Worm (Caenorhabditis elegans) whole organism, young adult: Measurements from ENCODE around the gene Y54G9A.5.
A peak's percentile ranks its signal among the peaks of the same experiment; 100 is the strongest.

Source experiments
- B0261.1 ChIP-seq: sonication (generic microtip); optimal IDR thresholded peaks from 2 replicates; lab custom pipeline; 2016; ENCODE audit warnings: mild to moderate bottlenecking, missing genetic modification characterization, moderate library complexity, missing compliant biosample characterization
- B0336.3 ChIP-seq: fragments of 200-800 bp; sonication (Bioruptor generic); IDR thresholded peaks from 2 replicates; pipeline ENCODE4 v1.3.6; 2022; ENCODE audit warnings: missing genetic modification characterization, missing compliant biosample characterization
- F10E7.11 ChIP-seq: sonication (generic microtip); optimal IDR thresholded peaks from 2 replicates; lab custom pipeline; 2017; ENCODE audit warnings: mild to moderate bottlenecking, missing genetic modification characterization, moderate library complexity, missing compliant biosample characterization
- F22D6.2 ChIP-seq: sonication (generic microtip); optimal IDR thresholded peaks from 2 replicates; lab custom pipeline; 2016; ENCODE audit warnings: mild to moderate bottlenecking, missing genetic modification characterization, missing compliant biosample characterization
- F33H1.4 ChIP-seq: fragments of 200-800 bp; sonication (Bioruptor generic); IDR thresholded peaks from 2 replicates; pipeline ENCODE4 v1.3.6; 2022; ENCODE audit warnings: missing genetic modification reagents, missing genetic modification characterization, missing compliant biosample characterization
- F57C9.4 ChIP-seq: sonication (generic microtip); optimal IDR thresholded peaks from 2 replicates; lab custom pipeline; 2017; ENCODE audit warnings: mild to moderate bottlenecking, missing genetic modification characterization, missing compliant biosample characterization
- K11D2.4 ChIP-seq: fragments of 200-800 bp; sonication (Bioruptor generic); IDR thresholded peaks from 2 replicates; pipeline ENCODE4 v1.3.6; 2022; ENCODE audit warnings: missing genetic modification reagents, missing genetic modification characterization, missing compliant biosample characterization
- T26A5.8 ChIP-seq: sonication (generic microtip); optimal IDR thresholded peaks from 2 replicates; lab custom pipeline; 2016; ENCODE audit warnings: missing genetic modification characterization, missing compliant biosample characterization
- Y53F4B.3 ChIP-seq: fragments of 200-800 bp; sonication (Bioruptor generic); IDR thresholded peaks from 2 replicates; pipeline ENCODE4 v1.3.6; 2022; ENCODE audit warnings: missing genetic modification reagents, missing genetic modification characterization, missing compliant biosample characterization
- Y56A3A.18 ChIP-seq: fragments of 200-800 bp; sonication (Bioruptor generic); IDR thresholded peaks from 2 replicates; pipeline ENCODE4 v1.3.6; 2022; ENCODE audit warnings: missing genetic modification reagents, missing genetic modification characterization, missing compliant biosample characterization
- Y79H2A.3 ChIP-seq: fragments of 200-800 bp; sonication (Bioruptor generic); conservative IDR thresholded peaks from 2 replicates; pipeline ENCODE4 v1.3.6; 2022; ENCODE audit warnings: missing genetic modification reagents, missing genetic modification characterization, missing compliant biosample characterization
- ZK185.1 ChIP-seq: sonication (generic microtip); optimal IDR thresholded peaks from 2 replicates; lab custom pipeline; 2016; ENCODE audit warnings: mild to moderate bottlenecking, missing genetic modification characterization, missing compliant biosample characterization; ENCODE audit not compliant: poor library complexity, severe bottlenecking
- attf-3 ChIP-seq: fragments of 200-800 bp; sonication (Bioruptor generic); conservative IDR thresholded peaks from 2 replicates; pipeline ENCODE4 v1.3.6; 2022; ENCODE audit warnings: missing genetic modification reagents, missing genetic modification characterization, missing compliant biosample characterization
- attf-5 ChIP-seq: fragments of 200-800 bp; sonication (Bioruptor generic); optimal IDR thresholded peaks from 2 replicates; lab custom pipeline; 2018; ENCODE audit warnings: mild to moderate bottlenecking, missing genetic modification characterization, missing compliant biosample characterization
- bed-1 ChIP-seq: fragments of 200-800 bp; sonication (Bioruptor generic); IDR thresholded peaks from 2 replicates; pipeline ENCODE4 v1.3.6; 2022; ENCODE audit warnings: missing genetic modification reagents, missing genetic modification characterization, missing compliant biosample characterization
- ceh-27 ChIP-seq: fragments of 200-800 bp; sonication (Bioruptor generic); optimal IDR thresholded peaks from 2 replicates; lab custom pipeline; 2018; ENCODE audit warnings: mild to moderate bottlenecking, missing genetic modification characterization, moderate library complexity, missing compliant biosample characterization
- ceh-58 ChIP-seq: fragments of 200-800 bp; sonication (Bioruptor generic); IDR thresholded peaks from 2 replicates; pipeline ENCODE4 v1.3.6; 2022; ENCODE audit warnings: missing genetic modification characterization, missing compliant biosample characterization
- ceh-79 ChIP-seq: sonication (generic microtip); optimal IDR thresholded peaks from 2 replicates; lab custom pipeline; 2017; ENCODE audit warnings: mild to moderate bottlenecking, missing genetic modification characterization, missing compliant biosample characterization
- chd-7 ChIP-seq: sonication (generic microtip); optimal IDR thresholded peaks from 2 replicates; lab custom pipeline; 2016; ENCODE audit warnings: mild to moderate bottlenecking, missing genetic modification characterization, moderate library complexity, missing compliant biosample characterization
- dpl-1 ChIP-seq: fragments of 150-350 bp; optimal IDR thresholded peaks from 2 replicates; lab custom pipeline; 2014; ENCODE audit warnings: missing biosample characterization, missing genetic modification reagents, missing genetic modification characterization
- efl-1 ChIP-seq: fragments of 150-350 bp; optimal IDR thresholded peaks from 2 replicates; lab custom pipeline; 2014; ENCODE audit warnings: missing biosample characterization, missing genetic modification reagents, missing genetic modification characterization
- egrh-3 ChIP-seq: fragments of 200-800 bp; sonication (Bioruptor generic); IDR thresholded peaks from 2 replicates; pipeline ENCODE4 v1.3.6; 2022; ENCODE audit warnings: missing genetic modification reagents, missing genetic modification characterization, missing compliant biosample characterization
- ekl-4 ChIP-seq: fragments of 200-800 bp; sonication (Bioruptor generic); IDR thresholded peaks from 2 replicates; pipeline ENCODE4 v1.3.6; 2022; ENCODE audit warnings: missing genetic modification reagents, missing genetic modification characterization, missing compliant biosample characterization
- fkh-3 ChIP-seq: sonication (generic microtip); optimal IDR thresholded peaks from 2 replicates; lab custom pipeline; 2016; ENCODE audit warnings: mild to moderate bottlenecking, missing genetic modification characterization, missing compliant biosample characterization
- hlh-12 ChIP-seq: sonication (generic microtip); optimal IDR thresholded peaks from 2 replicates; lab custom pipeline; 2016; ENCODE audit warnings: missing genetic modification characterization, missing compliant biosample characterization
- hmg-1.2 ChIP-seq: fragments of 200-800 bp; sonication (Bioruptor generic); IDR thresholded peaks from 2 replicates; pipeline ENCODE4 v1.3.6; 2022; ENCODE audit warnings: missing genetic modification reagents, missing genetic modification characterization, missing compliant biosample characterization
- hrde-1 ChIP-seq: sonication (generic microtip); optimal IDR thresholded peaks from 2 replicates; lab custom pipeline; 2016; ENCODE audit warnings: missing genetic modification characterization, mild to moderate bottlenecking, missing compliant biosample characterization, moderate library complexity, missing genotype, missing genetic modification reagents, borderline replicate concordance
- hsf-1 ChIP-seq: fragments of 200-800 bp; sonication (Bioruptor generic); IDR thresholded peaks from 2 replicates; pipeline ENCODE4 v1.3.6; 2022; ENCODE audit warnings: missing genetic modification reagents, missing genetic modification characterization, missing compliant biosample characterization
- lag-1 ChIP-seq: fragments of 200-800 bp; sonication (Bioruptor generic); IDR thresholded peaks from 2 replicates; pipeline ENCODE4 v1.3.6; 2022; ENCODE audit warnings: missing genetic modification reagents, missing genetic modification characterization, missing compliant biosample characterization
- lin-54 ChIP-seq: fragments of 200-800 bp; sonication (Bioruptor generic); optimal IDR thresholded peaks from 2 replicates; lab custom pipeline; 2018; ENCODE audit warnings: mild to moderate bottlenecking, missing genetic modification characterization, missing compliant biosample characterization
- madf-10 ChIP-seq: sonication (generic microtip); optimal IDR thresholded peaks from 2 replicates; lab custom pipeline; 2016; ENCODE audit warnings: mild to moderate bottlenecking, missing genetic modification characterization, missing compliant biosample characterization
- madf-8 ChIP-seq: fragments of 200-800 bp; sonication (Bioruptor generic); conservative IDR thresholded peaks from 2 replicates; pipeline ENCODE4 v1.3.6; 2022; ENCODE audit warnings: missing genetic modification reagents, missing genetic modification characterization, missing compliant biosample characterization
- mcd-1 ChIP-seq: fragments of 200-800 bp; sonication (Bioruptor generic); IDR thresholded peaks from 2 replicates; pipeline ENCODE4 v1.3.6; 2022; ENCODE audit warnings: missing genetic modification reagents, missing genetic modification characterization, missing compliant biosample characterization
- nfya-2 ChIP-seq: fragments of 200-800 bp; sonication (Bioruptor generic); IDR thresholded peaks from 2 replicates; pipeline ENCODE4 v1.3.6; 2022; ENCODE audit warnings: missing genetic modification reagents, missing genetic modification characterization, missing compliant biosample characterization
- nfyb-1 ChIP-seq: fragments of 200-800 bp; sonication (Bioruptor generic); IDR thresholded peaks from 2 replicates; pipeline ENCODE4 v1.3.6; 2022; ENCODE audit warnings: missing genetic modification reagents, missing genetic modification characterization, missing compliant biosample characterization
- nhr-179 ChIP-seq: sonication (generic microtip); optimal IDR thresholded peaks from 2 replicates; lab custom pipeline; 2016; ENCODE audit warnings: mild to moderate bottlenecking, missing genetic modification characterization, missing compliant biosample characterization
- nhr-80 ChIP-seq: sonication (generic microtip); optimal IDR thresholded peaks from 2 replicates; lab custom pipeline; 2016; ENCODE audit warnings: missing genetic modification characterization, missing compliant biosample characterization
- pbrm-1 ChIP-seq: fragments of 200-800 bp; sonication (Bioruptor generic); IDR thresholded peaks from 2 replicates; pipeline ENCODE4 v1.3.6; 2022; ENCODE audit warnings: missing genetic modification reagents, missing genetic modification characterization, missing compliant biosample characterization
- rcor-1 ChIP-seq: fragments of 200-800 bp; sonication (Bioruptor generic); IDR thresholded peaks from 2 replicates; pipeline ENCODE4 v1.3.6; 2022; ENCODE audit warnings: missing genetic modification reagents, missing genetic modification characterization, missing compliant biosample characterization
- rec-8 ChIP-seq, 2 experiments: sonication (generic microtip); optimal IDR thresholded peaks; 2 replicates each; lab custom pipeline; 2016; ENCODE audit warnings: mild to moderate bottlenecking in 2 of 2, missing genetic modification characterization in 2 of 2, missing genetic modification reagents in 2 of 2, missing genotype in 2 of 2, missing biosample characterization in 1 of 2, missing compliant biosample characterization in 1 of 2, moderate library complexity in 1 of 2
- repo-1 ChIP-seq: sonication (generic microtip); optimal IDR thresholded peaks from 2 replicates; lab custom pipeline; 2017; ENCODE audit warnings: mild to moderate bottlenecking, missing genetic modification characterization, missing compliant biosample characterization
- sea-2 ChIP-seq: fragments of 200-800 bp; sonication (Bioruptor generic); IDR thresholded peaks from 2 replicates; pipeline ENCODE4 v1.3.6; 2022; ENCODE audit warnings: missing genetic modification characterization, missing compliant biosample characterization
- snpc-1.1 ChIP-seq: sonication (generic microtip); optimal IDR thresholded peaks from 2 replicates; lab custom pipeline; 2017; ENCODE audit warnings: missing genetic modification characterization, mild to moderate bottlenecking, missing compliant biosample characterization, antibody characterized with exemption, moderate library complexity, missing genotype, missing genetic modification reagents; ENCODE audit not compliant: insufficient read depth
- snpc-1.3 ChIP-seq: sonication (generic microtip); optimal IDR thresholded peaks from 2 replicates; lab custom pipeline; 2017; ENCODE audit warnings: missing genetic modification characterization, mild to moderate bottlenecking, missing compliant biosample characterization, antibody characterized with exemption, moderate library complexity, missing genotype, missing genetic modification reagents; ENCODE audit not compliant: insufficient read depth
- sptf-2 ChIP-seq: fragments of 200-800 bp; sonication (Bioruptor generic); optimal IDR thresholded peaks from 2 replicates; lab custom pipeline; 2018; ENCODE audit warnings: mild to moderate bottlenecking, missing genetic modification characterization, missing compliant biosample characterization
- xnd-1 ChIP-seq: sonication (generic microtip); optimal IDR thresholded peaks from 2 replicates; lab custom pipeline; 2016; ENCODE audit warnings: missing genotype, missing genetic modification reagents, missing genetic modification characterization, missing compliant biosample characterization
- ztf-18 ChIP-seq: sonication (generic microtip); optimal IDR thresholded peaks from 2 replicates; lab custom pipeline; 2016; ENCODE audit warnings: missing genotype, mild to moderate bottlenecking, missing genetic modification characterization, missing compliant biosample characterization
- ztf-22 ChIP-seq: fragments of 200-800 bp; sonication (Bioruptor generic); optimal IDR thresholded peaks from 2 replicates; lab custom pipeline; 2018; ENCODE audit warnings: mild to moderate bottlenecking, missing genetic modification characterization, moderate library complexity, missing compliant biosample characterization
- ztf-25 ChIP-seq: fragments of 200-800 bp; sonication (Bioruptor generic); IDR thresholded peaks from 2 replicates; pipeline ENCODE4 v1.3.6; 2022; ENCODE audit warnings: missing genetic modification reagents, missing genetic modification characterization, missing compliant biosample characterization

Y54G9A.5 gene

ce11 chrII:13725793-13726192 lies 3.0 kb downstream of the Y54G9A.5 start, which contains the start of the genes Y54G9A.7 and bub-3 (continued):
- TF ChIP-seq snpc-1.1 (peak; percentile 35), dpl-1 (GFP tag; lab: Kevin White, UChicago) (peak; percentile 78), sptf-2 (GFP tag; lab: Kevin White, UChicago) (no peak), F10E7.11 (tag; lab: Kevin White, UChicago) (no peak), rcor-1 (peak; percentile 66), ztf-25 (GFP tag; lab: Robert Waterston, UW) (no peak), nhr-179 (tag; lab: Kevin White, UChicago) (no peak), hlh-12 (tag; lab: Kevin White, UChicago) (no peak), nfya-2 (GFP tag; lab: Robert Waterston, UW) (no peak), Y53F4B.3 (GFP tag; lab: Robert Waterston, UW) (no peak), ceh-79 (tag; lab: Kevin White, UChicago) (no peak), snpc-1.3 (tag; lab: Kevin White, UChicago) (no peak), efl-1 (GFP tag; lab: Kevin White, UChicago) (peak; percentile 95), nfyb-1 (GFP tag; lab: Robert Waterston, UW) (no peak), Y79H2A.3 (no peak), ztf-18 (tag; lab: Kevin White, UChicago) (no peak), xnd-1 (tag; lab: Kevin White, UChicago) (peak; percentile 85), ceh-27 (GFP tag; lab: Kevin White, UChicago) (no peak), chd-7 (tag; lab: Kevin White, UChicago) (no peak), B0336.3 (GFP tag; lab: Robert Waterston, UW) (no peak), nhr-80 (tag; lab: Kevin White, UChicago) (no peak), madf-10 (tag; lab: Kevin White, UChicago) (no peak), ceh-58 (no peak), Y56A3A.18 (GFP tag; lab: Robert Waterston, UW) (no peak), K11D2.4 (GFP tag; lab: Robert Waterston, UW) (no peak), pbrm-1 (0 out of 2 replicates have a peak, but pooled peaks have one; percentile 8), F33H1.4 (GFP tag; lab: Robert Waterston, UW) (peak; percentile 81), fkh-3 (tag; lab: Kevin White, UChicago) (no peak), attf-3 (GFP tag; lab: Robert Waterston, UW) (no peak), attf-5 (GFP tag; lab: Kevin White, UChicago) (no peak), lag-1 (GFP tag; lab: Robert Waterston, UW) (no peak), madf-8 (peak; percentile 91), ZK185.1 (tag; lab: Kevin White, UChicago) (no peak), mcd-1 (GFP tag; lab: Robert Waterston, UW) (peak; percentile 61), sea-2 (no peak), ztf-22 (GFP tag; lab: Kevin White, UChicago) (no peak), B0261.1 (tag; lab: Kevin White, UChicago) (no peak), rec-8 (tag; optimal IDR thresholded peaks at IDR 0.05; lab: Kevin White, UChicago) (no peak), repo-1 (no peak), F22D6.2 (tag; lab: Kevin White, UChicago) (no peak), hsf-1 (peak; percentile 53; the same call in 1 of the 2 replicates), hrde-1 (tag; lab: Kevin White, UChicago) (no peak), lin-54 (GFP tag; lab: Kevin White, UChicago) (peak; percentile 80), egrh-3 (GFP tag; lab: Robert Waterston, UW) (no peak), hmg-1.2 (0 out of 2 replicates have a peak, but pooled peaks have one; percentile 20), bed-1 (GFP tag; lab: Robert Waterston, UW) (no peak), F57C9.4 (tag; lab: Kevin White, UChicago) (no peak), T26A5.8 (tag; lab: Kevin White, UChicago) (no peak), ekl-4 (GFP tag; lab: Robert Waterston, UW) (peak; percentile 52; the same call in 1 of the 2 replicates)
